Worm (Caenorhabditis elegans) whole organism, L4 larva: ENCODE results near the gene txbp-3.
A peak's percentile ranks its signal among the peaks of the same experiment; 100 is the strongest.

Experiments
- F10B5.3 ChIP-seq: sonication (generic microtip); optimal IDR thresholded peaks from 2 replicates; lab custom pipeline; 2016; ENCODE audit warnings: mild to moderate bottlenecking, missing genetic modification characterization, missing compliant biosample characterization
- F44E2.7 ChIP-seq: fragments of 200-800 bp; sonication (Bioruptor generic); IDR thresholded peaks from 2 replicates; pipeline ENCODE4 v2.1.2; 2022; ENCODE audit warnings: missing genetic modification characterization, missing compliant biosample characterization
- F49E8.2 ChIP-seq: sonication (generic microtip); optimal IDR thresholded peaks from 2 replicates; lab custom pipeline; 2016; ENCODE audit warnings: missing compliant biosample characterization, mild to moderate bottlenecking, missing genetic modification characterization, borderline replicate concordance
- T20F7.1 ChIP-seq: fragments of 200-800 bp; sonication (Bioruptor generic); optimal IDR thresholded peaks from 2 replicates; lab custom pipeline; 2018; ENCODE audit warnings: mild to moderate bottlenecking, missing genetic modification characterization, missing compliant biosample characterization
- Y5F2A.4 ChIP-seq: fragments of 200-800 bp; sonication (Bioruptor generic); optimal IDR thresholded peaks from 2 replicates; lab custom pipeline; 2018; ENCODE audit warnings: mild to moderate bottlenecking, missing genetic modification characterization, missing compliant biosample characterization
- Y75B8A.6 ChIP-seq: fragments of 200-800 bp; sonication (Bioruptor generic); IDR thresholded peaks from 2 replicates; pipeline ENCODE4 v1.3.6; 2022; ENCODE audit warnings: missing genetic modification reagents, missing genetic modification characterization, missing compliant biosample characterization
- ZK337.2 ChIP-seq: fragments of 200-800 bp; sonication (Bioruptor generic); IDR thresholded peaks from 2 replicates; pipeline ENCODE4 v1.3.6; 2022; ENCODE audit warnings: missing genetic modification reagents, missing genetic modification characterization, missing compliant biosample characterization
- aha-1 ChIP-seq: fragments of 150-350 bp; peaks from one replicate; lab custom pipeline; 2014; ENCODE audit warnings: missing biosample characterization, missing genetic modification characterization
- ceh-20 ChIP-seq: fragments of 200-800 bp; sonication (Bioruptor generic); IDR thresholded peaks from 2 replicates; pipeline ENCODE4 v1.3.6; 2022; ENCODE audit warnings: missing genetic modification reagents, missing genetic modification characterization, missing compliant biosample characterization
- ceh-28 ChIP-seq: fragments of 150-350 bp; optimal IDR thresholded peaks from 2 replicates; lab custom pipeline; 2014; ENCODE audit warnings: missing biosample characterization, missing genetic modification reagents, missing genetic modification characterization
- ceh-44 ChIP-seq: fragments of 200-800 bp; sonication (Bioruptor generic); IDR thresholded peaks from 2 replicates; pipeline ENCODE4 v1.3.6; 2022; ENCODE audit warnings: missing genetic modification reagents, missing genetic modification characterization, missing compliant biosample characterization
- ceh-62 ChIP-seq: sonication (generic microtip); optimal IDR thresholded peaks from 2 replicates; lab custom pipeline; 2017; ENCODE audit warnings: missing biosample characterization, missing genetic modification characterization
- ces-1 ChIP-seq: fragments of 150-350 bp; sonication (generic microtip); optimal IDR thresholded peaks from 4 replicates; lab custom pipeline; 2014; ENCODE audit warnings: missing biosample characterization, missing genetic modification reagents, missing genetic modification characterization
- ctbp-1 ChIP-seq: fragments of 200-800 bp; sonication (Bioruptor generic); IDR thresholded peaks from 2 replicates; pipeline ENCODE4 v1.3.6; 2022; ENCODE audit warnings: missing genetic modification reagents, missing genetic modification characterization, missing compliant biosample characterization
- daf-16 ChIP-seq, 3 experiments: sonication (generic microtip); optimal IDR thresholded peaks; 2 replicates each; lab custom pipeline; 2016 to 2017; ENCODE audit warnings: missing genetic modification characterization in 3 of 3, missing genetic modification reagents in 3 of 3, mild to moderate bottlenecking in 2 of 3, missing compliant biosample characterization in 2 of 3, missing biosample characterization in 1 of 3, moderate library complexity in 1 of 3
- dmd-8 ChIP-seq: fragments of 200-800 bp; sonication (Bioruptor generic); IDR thresholded peaks from 2 replicates; pipeline ENCODE4 v1.3.6; 2022; ENCODE audit warnings: missing genetic modification characterization, missing compliant biosample characterization
- dmd-9 ChIP-seq: fragments of 200-800 bp; sonication (Bioruptor generic); IDR thresholded peaks from 2 replicates; pipeline ENCODE4 v1.3.6; 2022; ENCODE audit warnings: missing genetic modification reagents, missing genetic modification characterization, missing compliant biosample characterization
- dpl-1 ChIP-seq: fragments of 150-350 bp; optimal IDR thresholded peaks from 2 replicates; lab custom pipeline; 2014; ENCODE audit warnings: missing biosample characterization, missing genetic modification reagents, missing genetic modification characterization
- dve-1 ChIP-seq: sonication (generic microtip); optimal IDR thresholded peaks from 2 replicates; lab custom pipeline; 2017; ENCODE audit warnings: antibody characterized with exemption, mild to moderate bottlenecking, missing genetic modification characterization, missing compliant biosample characterization; ENCODE audit not compliant: insufficient read depth
- egl-43 ChIP-seq: fragments of 200-800 bp; sonication (Bioruptor generic); IDR thresholded peaks from 2 replicates; pipeline ENCODE4 v1.3.6; 2022; ENCODE audit warnings: missing genetic modification reagents, missing genetic modification characterization, missing compliant biosample characterization
- fkh-10 ChIP-seq: fragments of 150-350 bp; optimal IDR thresholded peaks from 2 replicates; lab custom pipeline; 2014; ENCODE audit warnings: missing biosample characterization, missing genetic modification reagents, missing genetic modification characterization
- gei-8 ChIP-seq: fragments of 200-800 bp; sonication (Bioruptor generic); optimal IDR thresholded peaks from 2 replicates; lab custom pipeline; 2018; ENCODE audit warnings: mild to moderate bottlenecking, missing genetic modification characterization, missing compliant biosample characterization
- hlh-30 ChIP-seq: sonication (generic microtip); optimal IDR thresholded peaks from 2 replicates; lab custom pipeline; 2017; ENCODE audit warnings: antibody characterized with exemption, mild to moderate bottlenecking, missing genetic modification characterization, missing compliant biosample characterization; ENCODE audit not compliant: insufficient read depth
- hmg-1.1 ChIP-seq: fragments of 200-800 bp; sonication (Bioruptor generic); IDR thresholded peaks from 2 replicates; pipeline ENCODE4 v1.3.6; 2022; ENCODE audit warnings: missing genetic modification reagents, missing genetic modification characterization, missing compliant biosample characterization
- lim-7 ChIP-seq: fragments of 200-800 bp; sonication (Bioruptor generic); IDR thresholded peaks from 2 replicates; pipeline ENCODE4 v1.3.6; 2022; ENCODE audit warnings: missing genetic modification characterization, missing compliant biosample characterization
- lin-1 ChIP-seq: fragments of 200-800 bp; sonication (Bioruptor generic); IDR thresholded peaks from 2 replicates; pipeline ENCODE4 v1.3.6; 2022; ENCODE audit warnings: missing genetic modification reagents, missing genetic modification characterization, missing compliant biosample characterization
- lin-13 ChIP-seq: fragments of 150-350 bp; optimal IDR thresholded peaks from 2 replicates; lab custom pipeline; 2014; ENCODE audit warnings: missing biosample characterization, missing genetic modification reagents, missing genetic modification characterization
- lin-15B ChIP-seq: fragments of 150-350 bp; sonication (generic microtip); optimal IDR thresholded peaks from 3 replicates; lab custom pipeline; 2014; ENCODE audit warnings: missing biosample characterization, missing genetic modification characterization
- lin-38 ChIP-seq: fragments of 200-800 bp; sonication (Bioruptor generic); IDR thresholded peaks from 2 replicates; pipeline ENCODE4 v1.3.6; 2022; ENCODE audit warnings: missing genetic modification reagents, missing genetic modification characterization, missing compliant biosample characterization
- lir-3 ChIP-seq: sonication (generic microtip); optimal IDR thresholded peaks from 2 replicates; lab custom pipeline; 2016; ENCODE audit warnings: mild to moderate bottlenecking, missing genetic modification characterization, missing compliant biosample characterization
- lsy-2 ChIP-seq, 2 experiments: fragments of 150-350 bp in 1 of 2; sonication (generic microtip) in 1 of 2; optimal IDR thresholded peaks; 2 replicates each; lab custom pipeline; 2014 to 2017; ENCODE audit warnings: missing biosample characterization in 2 of 2, missing genetic modification characterization in 2 of 2
- madf-9 ChIP-seq: fragments of 200-800 bp; sonication (Bioruptor generic); conservative IDR thresholded peaks from 2 replicates; pipeline ENCODE4 v1.3.6; 2022; ENCODE audit warnings: missing genetic modification reagents, missing genetic modification characterization, missing compliant biosample characterization
- mdt-29 ChIP-seq: fragments of 200-800 bp; sonication (Bioruptor generic); IDR thresholded peaks from 2 replicates; pipeline ENCODE4 v1.3.6; 2022; ENCODE audit warnings: missing genetic modification reagents, missing genetic modification characterization, missing compliant biosample characterization
- mep-1 ChIP-seq: fragments of 150-350 bp; sonication (generic microtip); optimal IDR thresholded peaks from 3 replicates; lab custom pipeline; 2014; ENCODE audit warnings: missing biosample characterization, missing genetic modification characterization
- nhr-10 ChIP-seq: fragments of 150-350 bp; optimal IDR thresholded peaks from 2 replicates; lab custom pipeline; 2014; ENCODE audit warnings: missing biosample characterization, missing genetic modification characterization
- nhr-102 ChIP-seq: sonication (generic microtip); optimal IDR thresholded peaks from 2 replicates; lab custom pipeline; 2016; ENCODE audit warnings: mild to moderate bottlenecking, missing genetic modification characterization, moderate library complexity, missing compliant biosample characterization
- nhr-237 ChIP-seq: sonication (generic microtip); optimal IDR thresholded peaks from 2 replicates; lab custom pipeline; 2017; ENCODE audit warnings: missing biosample characterization, missing genetic modification characterization
- nhr-28 ChIP-seq: fragments of 150-350 bp; optimal IDR thresholded peaks from 2 replicates; lab custom pipeline; 2014; ENCODE audit warnings: missing biosample characterization, missing genetic modification characterization
- nhr-48 ChIP-seq: sonication (generic microtip); optimal IDR thresholded peaks from 2 replicates; lab custom pipeline; 2016; ENCODE audit warnings: mild to moderate bottlenecking, missing genetic modification characterization, missing compliant biosample characterization
- nhr-76 ChIP-seq: fragments of 150-350 bp; optimal IDR thresholded peaks from 2 replicates; lab custom pipeline; 2014; ENCODE audit warnings: missing biosample characterization, missing genetic modification characterization
- nhr-77 ChIP-seq: fragments of 150-350 bp; optimal IDR thresholded peaks from 2 replicates; lab custom pipeline; 2014; ENCODE audit warnings: missing biosample characterization, missing genetic modification characterization
- pha-4 ChIP-seq, 2 experiments: fragments of 150-350 bp in 1 of 2; fragments of 200-800 bp in 1 of 2; sonication (Bioruptor generic) in 1 of 2; IDR thresholded peaks in 1 of 2; optimal IDR thresholded peaks in 1 of 2; 2 replicates each; pipeline versions ENCODE4 v1.3.6 to Lab custom; 2014 to 2022; ENCODE audit warnings: missing genetic modification characterization in 2 of 2, missing genetic modification reagents in 2 of 2, missing biosample characterization in 1 of 2, missing compliant biosample characterization in 1 of 2
- rbr-2 ChIP-seq: sonication (generic microtip); optimal IDR thresholded peaks from 2 replicates; lab custom pipeline; 2016; ENCODE audit warnings: missing genotype, missing genetic modification characterization, missing compliant biosample characterization
- saeg-2 ChIP-seq: fragments of 200-800 bp; sonication (Bioruptor generic); IDR thresholded peaks from 2 replicates; pipeline ENCODE4 v1.3.6; 2022; ENCODE audit warnings: missing genetic modification reagents, missing genetic modification characterization, missing compliant biosample characterization
- tag-97 ChIP-seq: fragments of 200-800 bp; sonication (Bioruptor generic); IDR thresholded peaks from 2 replicates; pipeline ENCODE4 v1.3.6; 2022; ENCODE audit warnings: missing genetic modification characterization, missing compliant biosample characterization
- vab-7 ChIP-seq: fragments of 200-800 bp; sonication (Bioruptor generic); IDR thresholded peaks from 2 replicates; pipeline ENCODE4 v1.3.6; 2022; ENCODE audit warnings: missing genetic modification reagents, missing genetic modification characterization, missing compliant biosample characterization
- zfp-3 ChIP-seq: fragments of 200-800 bp; sonication (Bioruptor generic); conservative IDR thresholded peaks from 2 replicates; pipeline ENCODE4 v1.3.6; 2022; ENCODE audit warnings: missing genetic modification reagents, missing genetic modification characterization, missing compliant biosample characterization
- zip-11 ChIP-seq: fragments of 200-800 bp; sonication (Bioruptor generic); IDR thresholded peaks from 2 replicates; pipeline ENCODE4 v1.3.6; 2022; ENCODE audit warnings: missing genetic modification characterization, missing compliant biosample characterization
- zip-2 ChIP-seq: fragments of 150-350 bp; optimal IDR thresholded peaks from 2 replicates; lab custom pipeline; 2014; ENCODE audit warnings: missing biosample characterization, missing genetic modification characterization
- ztf-11 ChIP-seq: fragments of 150-350 bp; optimal IDR thresholded peaks from 2 replicates; lab custom pipeline; 2014; ENCODE audit warnings: missing biosample characterization, missing genetic modification characterization

txbp-3 gene

ce11 chrIII:5013915-5014346, 33.3 kb downstream of the txbp-3 start (continued):
- no peak for TF ChIP-seq ceh-62 (tag; lab: Kevin White, UChicago)
- peak; percentile 78 to 90 for TF ChIP-seq lsy-2 (tag; optimal IDR thresholded peaks at IDR 0.05; lab: Kevin White, UChicago)
- no peak for TF ChIP-seq zfp-3
- TF ChIP-seq ZK337.2 (GFP tag; lab: Robert Waterston, UW) = no peak
- TF ChIP-seq ceh-20 (GFP tag; lab: Robert Waterston, UW) = peak; percentile 65; the same call in 1 of the 2 replicates
- TF ChIP-seq ctbp-1 = peak; percentile 85
- peak; percentile 62 for TF ChIP-seq nhr-28 (tag; lab: Kevin White, UChicago)
- TF ChIP-seq lin-15B (tag; lab: Kevin White, UChicago) = no peak
- TF ChIP-seq mep-1 (tag; lab: Kevin White, UChicago) = peak; percentile 97
- no peak; the same call in none of the 2 replicates for TF ChIP-seq egl-43 (GFP tag; lab: Robert Waterston, UW)
- no peak for TF ChIP-seq mdt-29 (GFP tag; lab: Robert Waterston, UW)
- peak; percentile 63 for TF ChIP-seq lin-13
- peak; percentile 85 for TF ChIP-seq nhr-77 (tag; lab: Kevin White, UChicago)
- peak; percentile 93 for TF ChIP-seq hmg-1.1 (GFP tag; lab: Robert Waterston, UW)
- TF ChIP-seq Y5F2A.4 (GFP tag; lab: Kevin White, UChicago) = no peak
- TF ChIP-seq ceh-28 (tag; lab: Kevin White, UChicago) = peak; percentile 65
- no peak for TF ChIP-seq dmd-8 (GFP tag; lab: Robert Waterston, UW)
- no peak for TF ChIP-seq F44E2.7 (GFP tag; lab: Robert Waterston, UW)
- 0 out of 2 replicates have a peak, but pooled peaks have one; percentile 35 for TF ChIP-seq lim-7
- TF ChIP-seq nhr-102 (tag; lab: Kevin White, UChicago) = peak; percentile 48
- TF ChIP-seq nhr-237 = no peak
- no peak for TF ChIP-seq zip-11 (GFP tag; lab: Robert Waterston, UW)
- TF ChIP-seq gei-8 (GFP tag; lab: Kevin White, UChicago) = peak; percentile 21
- TF ChIP-seq madf-9 (GFP tag; lab: Robert Waterston, UW) = no peak
- TF ChIP-seq pha-4 (GFP tag; IDR thresholded peaks at IDR 0.05; lab: Robert Waterston, UW) = peak; percentile 76; the same call in 1 of the 2 replicates
- peak; percentile 16 for TF ChIP-seq pha-4 (tag; optimal IDR thresholded peaks at IDR 0.05; lab: Kevin White, UChicago)
- no peak for TF ChIP-seq lir-3 (tag; lab: Kevin White, UChicago)
- TF ChIP-seq rbr-2 (tag; lab: Kevin White, UChicago) = peak; percentile 90
- TF ChIP-seq dve-1 (tag; lab: Kevin White, UChicago) = peak; percentile 87
- TF ChIP-seq dpl-1 (GFP tag; lab: Kevin White, UChicago) = peak; percentile 56
- TF ChIP-seq nhr-76 (tag; lab: Kevin White, UChicago) = no peak
- peak; percentile 69 for TF ChIP-seq nhr-10
- TF ChIP-seq ztf-11 = no peak
- TF ChIP-seq lin-1 (GFP tag; lab: Robert Waterston, UW) = peak; percentile 32; the same call in 1 of the 2 replicates
- peak; percentile 67 for TF ChIP-seq lin-38 (GFP tag; lab: Robert Waterston, UW)
- TF ChIP-seq fkh-10 (GFP tag; lab: Kevin White, UChicago) = peak; percentile 70
- TF ChIP-seq F49E8.2 (tag; lab: Kevin White, UChicago) = no peak
- TF ChIP-seq dmd-9 (GFP tag; lab: Robert Waterston, UW) = no peak
- no peak for TF ChIP-seq tag-97 (GFP tag; lab: Robert Waterston, UW)
- peak; percentile 71 for TF ChIP-seq ces-1 (GFP tag; lab: Kevin White, UChicago)
- TF ChIP-seq vab-7 (GFP tag; lab: Robert Waterston, UW) = 0 out of 2 replicates have a peak, but pooled peaks have one; percentile 39
- TF ChIP-seq nhr-48 (tag; lab: Kevin White, UChicago) = peak; percentile 58
- peak; percentile 72 for TF ChIP-seq T20F7.1
- peak; percentile 22 to 27 for TF ChIP-seq daf-16 (GFP tag; optimal IDR thresholded peaks at IDR 0.05; lab: Kevin White, UChicago)
- peak; percentile 17 for TF ChIP-seq daf-16 (tag; optimal IDR thresholded peaks at IDR 0.05; lab: Kevin White, UChicago)
- no peak for TF ChIP-seq saeg-2
- peak; percentile 82 for TF ChIP-seq hlh-30 (tag; lab: Kevin White, UChicago)
- TF ChIP-seq Y75B8A.6 (GFP tag; lab: Robert Waterston, UW) = no peak
- TF ChIP-seq aha-1 (tag; lab: Kevin White, UChicago) = peak; percentile 98
- peak; percentile 34 for TF ChIP-seq zip-2 (tag; lab: Kevin White, UChicago)
- no peak for TF ChIP-seq F10B5.3 (tag; lab: Kevin White, UChicago)
- TF ChIP-seq ceh-44 (GFP tag; lab: Robert Waterston, UW) = no peak
